Worm (Caenorhabditis elegans): ENCODE data around the gene F47B8.18.

F47B8.18 gene

DNA sequence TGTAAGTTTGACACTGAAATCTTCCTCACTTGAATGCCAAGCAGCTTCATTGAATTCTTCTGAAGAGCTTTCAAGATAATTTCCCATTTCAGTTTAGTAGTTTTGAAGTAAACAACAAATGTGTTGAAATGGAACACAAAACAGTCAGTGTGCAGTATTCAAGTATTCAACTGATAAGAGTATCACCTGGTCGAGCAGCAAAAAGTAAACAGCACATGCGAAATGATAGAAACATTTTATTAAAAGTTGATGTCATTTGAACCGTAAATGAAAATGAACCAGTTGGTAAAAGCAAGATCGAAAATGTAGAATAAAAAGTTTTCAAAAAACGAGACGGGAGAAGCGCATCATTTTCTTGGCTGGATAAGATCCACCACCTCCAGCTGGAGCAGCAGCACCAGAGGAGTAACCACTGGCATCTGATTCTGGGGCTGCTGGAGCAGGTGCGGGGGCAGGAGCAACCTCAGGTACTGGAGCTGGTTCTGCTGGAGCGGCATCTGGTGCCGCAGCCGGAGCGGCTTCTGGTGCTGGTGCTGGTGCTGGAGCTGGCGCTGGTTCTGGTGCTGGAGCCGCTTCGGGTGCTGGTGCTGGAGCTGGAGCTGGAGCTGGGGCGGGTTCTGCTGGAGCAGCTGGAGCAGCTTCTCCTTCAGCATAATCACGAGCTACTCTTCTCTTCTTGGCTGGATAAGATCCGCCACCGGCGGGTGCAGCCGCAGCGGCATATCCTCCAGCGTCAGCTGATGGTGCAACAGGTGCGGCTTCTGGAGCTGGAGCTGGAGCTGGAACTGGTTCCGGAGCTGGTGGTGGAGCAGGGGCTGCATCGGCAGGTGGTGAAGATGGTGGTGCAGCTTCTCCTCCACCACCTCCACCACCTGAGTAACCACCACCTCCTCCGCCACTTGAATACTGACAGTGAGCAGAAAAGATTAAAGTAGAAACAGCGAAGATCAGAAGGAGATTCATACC is at the start of gene F47B8.18, which contains the start of gene F47B8.4:
TSS of gene F47B8.18 (minus strand) at position 963 of the 966 bp plus-strand sequence.
TSS of gene F47B8.4 (minus strand) at position 172 of the 966 bp plus-strand sequence.
- peak; percentile 26 for TF ChIP-seq aly-1 (tag; optimal IDR thresholded peaks at IDR 0.05)
- TF ChIP-seq sea-1 (GFP tag; conservative IDR thresholded peaks at IDR 0.05), result no peak

DNA sequence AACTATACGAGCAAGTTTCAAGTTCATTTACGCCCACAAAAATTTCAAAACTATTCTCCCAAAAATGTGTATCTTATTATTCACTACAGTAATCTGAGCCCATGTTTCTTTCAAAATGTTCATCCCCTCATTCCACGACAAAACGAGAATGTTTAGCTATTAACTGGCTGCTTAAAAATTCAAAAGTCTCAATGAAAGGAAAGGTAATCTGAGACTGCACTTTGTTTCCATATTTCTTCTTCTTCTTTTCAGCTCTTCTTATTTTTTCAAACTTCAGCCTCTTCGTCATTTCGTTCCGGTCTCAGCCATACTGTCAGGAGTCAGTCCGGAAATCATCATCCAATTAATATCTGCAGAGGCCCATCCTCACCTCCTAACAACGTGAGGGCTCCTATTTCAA is 47.5 kb upstream of the F47B8.18 start, which contains the start of gene unc-39:
TSS of gene unc-39 (plus strand) at position 301 of the 400 bp plus-strand sequence.
- TF ChIP-seq tra-4 (tag; optimal IDR thresholded peaks at IDR 0.05) (no peak), aly-1 (tag; optimal IDR thresholded peaks at IDR 0.05) (no peak), tbx-37 (GFP tag; conservative IDR thresholded peaks at IDR 0.05) (no peak)

DNA sequence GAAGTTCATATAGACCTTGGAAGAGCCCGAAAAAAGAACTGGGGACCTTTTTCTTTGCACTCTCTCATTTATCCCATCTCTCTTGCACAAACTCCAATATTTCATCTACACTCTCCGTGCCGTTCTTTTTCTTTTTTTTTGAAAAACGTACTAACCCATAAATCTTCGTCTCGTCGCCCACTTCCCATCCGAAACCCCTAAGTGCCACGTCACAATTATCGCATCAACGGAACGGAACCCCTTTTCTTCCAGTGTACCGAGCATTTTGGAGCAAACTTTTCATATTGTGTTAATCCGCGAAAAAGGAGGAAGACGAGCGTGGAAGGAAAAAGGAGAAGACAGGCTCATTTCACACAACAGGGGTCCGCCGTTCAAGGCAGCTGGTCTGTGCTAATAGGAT is 44.1 kb upstream of the F47B8.18 start:
- TF ChIP-seq tbx-37 (GFP tag; conservative IDR thresholded peaks at IDR 0.05), result no peak

DNA sequence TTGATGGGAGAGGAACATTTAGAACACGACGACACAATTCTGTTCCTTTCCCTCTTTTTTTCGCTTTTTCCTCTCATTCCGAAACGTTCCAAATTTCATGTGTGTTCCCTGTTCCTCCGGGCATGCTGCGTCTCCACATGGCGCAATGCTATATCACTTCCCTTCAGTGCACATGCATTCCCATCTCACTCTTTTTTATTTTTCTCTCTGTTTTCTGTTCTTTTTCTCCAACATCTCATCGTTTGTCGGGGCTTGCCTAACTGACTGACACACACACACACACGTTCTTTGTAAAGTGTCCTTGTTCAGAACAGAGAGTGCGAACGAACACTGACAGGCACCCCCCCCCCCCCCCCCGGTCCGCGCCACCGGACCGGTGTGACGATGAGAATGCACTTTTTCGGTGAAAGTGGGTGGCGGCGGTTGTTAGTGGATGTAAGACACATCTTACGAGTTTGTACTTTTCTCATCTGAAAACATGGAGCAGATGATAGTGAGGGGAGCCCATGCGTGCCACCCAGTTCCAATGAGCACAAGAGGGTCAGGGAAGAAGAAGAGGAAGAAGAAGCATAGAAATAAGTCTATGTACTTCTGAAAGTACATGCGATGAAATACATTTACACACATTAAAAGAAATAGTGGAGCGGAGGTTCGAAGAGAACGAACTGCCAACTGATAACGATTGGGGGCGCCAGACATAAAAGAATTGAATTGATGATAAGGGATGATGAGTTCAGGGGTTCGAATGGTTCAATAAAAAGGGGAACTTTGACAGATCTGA is 43.2 kb upstream of the F47B8.18 start:
- TF ChIP-seq tbx-11 (GFP tag; IDR thresholded peaks at IDR 0.05) (no peak), ets-7 (tag; optimal IDR thresholded peaks at IDR 0.05) (no peak), hmg-4 (GFP tag; optimal IDR thresholded peaks at IDR 0.05) (no peak), pes-1 (GFP tag; IDR thresholded peaks at IDR 0.05) (no peak), flt-1 (GFP tag; IDR thresholded peaks at IDR 0.05) (no peak), aly-1 (tag; optimal IDR thresholded peaks at IDR 0.05) (no peak), hmbx-1 (tag; optimal IDR thresholded peaks at IDR 0.05) (no peak), tbx-37 (GFP tag; conservative IDR thresholded peaks at IDR 0.05) (no peak), ama-1 (optimal IDR thresholded peaks at IDR 0.05) (no peak)

DNA sequence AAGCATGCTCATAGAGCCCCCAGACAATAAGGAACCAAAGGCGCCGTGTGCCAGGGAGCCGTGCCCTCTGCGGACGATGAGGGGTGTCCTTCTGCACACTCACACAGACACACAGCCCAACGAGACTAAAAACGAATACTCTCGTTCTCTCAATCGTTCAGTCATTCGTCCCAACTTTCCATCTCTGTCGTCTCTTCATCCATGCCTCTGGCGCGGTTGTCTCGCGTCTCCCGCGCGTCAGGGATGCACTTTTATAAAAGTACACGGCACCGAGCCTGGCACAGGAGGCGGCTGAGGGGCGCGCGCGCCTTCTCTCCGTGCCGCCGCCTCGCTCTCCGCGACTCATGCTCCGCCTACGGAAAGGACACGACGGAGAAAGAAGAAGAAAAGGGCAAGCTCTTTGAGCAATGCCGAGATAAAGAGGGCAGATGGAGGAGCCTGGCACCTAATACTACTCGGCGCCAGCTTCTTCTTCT is 41.3 kb upstream of the F47B8.18 start:
- peak; percentile 16 for TF ChIP-seq aly-1 (tag; optimal IDR thresholded peaks at IDR 0.05)
- no peak for TF ChIP-seq scrt-1 (GFP tag; IDR thresholded peaks at IDR 0.05)

DNA sequence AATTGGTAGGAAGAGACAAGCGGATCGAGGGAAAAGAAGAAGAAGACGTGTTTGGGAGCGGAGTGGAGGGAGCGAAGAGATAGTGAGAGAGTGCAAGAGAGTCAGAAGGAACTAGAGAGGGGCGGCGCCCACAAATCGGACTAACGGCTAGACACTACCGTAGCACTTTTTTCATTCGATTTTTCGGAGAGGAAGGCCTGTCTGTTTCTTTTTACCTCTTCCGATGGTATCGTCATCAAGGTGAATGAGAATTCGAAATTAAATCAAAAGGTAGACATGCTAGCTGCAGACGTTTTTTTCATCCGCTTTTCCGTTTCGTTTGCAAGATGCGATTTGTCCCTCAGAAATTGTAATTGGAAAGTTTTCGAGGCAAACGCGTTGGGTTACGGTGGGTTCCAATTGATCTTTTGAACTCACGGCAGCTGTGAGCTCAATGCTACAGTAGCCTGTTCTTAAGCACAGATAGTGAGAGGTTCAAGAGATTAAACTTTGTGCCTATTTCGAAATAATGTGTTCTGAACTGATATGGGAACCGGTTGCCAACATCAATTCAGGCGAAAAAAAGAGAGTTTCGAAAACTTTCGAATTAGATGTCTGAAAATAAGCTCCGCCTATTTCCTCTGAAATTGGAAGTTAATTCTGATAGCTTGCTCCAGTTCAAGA is 39.5 kb upstream of the F47B8.18 start:
- no peak for TF ChIP-seq hmg-4 (GFP tag; optimal IDR thresholded peaks at IDR 0.05)
- no peak for TF ChIP-seq ceh-13 (GFP tag; optimal IDR thresholded peaks at IDR 0.05)
- no peak for TF ChIP-seq F13C5.2 (tag; optimal IDR thresholded peaks at IDR 0.05)
- no peak for TF ChIP-seq ceh-36 (tag; optimal IDR thresholded peaks at IDR 0.05)
- TF ChIP-seq sea-1 (GFP tag; conservative IDR thresholded peaks at IDR 0.05), result no peak
- no peak for TF ChIP-seq flt-1 (GFP tag; IDR thresholded peaks at IDR 0.05)
- TF ChIP-seq tbx-11 (GFP tag; IDR thresholded peaks at IDR 0.05), result no peak
- no peak for TF ChIP-seq tbx-37 (GFP tag; conservative IDR thresholded peaks at IDR 0.05)
- no peak for TF ChIP-seq B0310.2 (tag; optimal IDR thresholded peaks at IDR 0.05)
- no peak for TF ChIP-seq hnd-1 (tag; optimal IDR thresholded peaks at IDR 0.05)

DNA sequence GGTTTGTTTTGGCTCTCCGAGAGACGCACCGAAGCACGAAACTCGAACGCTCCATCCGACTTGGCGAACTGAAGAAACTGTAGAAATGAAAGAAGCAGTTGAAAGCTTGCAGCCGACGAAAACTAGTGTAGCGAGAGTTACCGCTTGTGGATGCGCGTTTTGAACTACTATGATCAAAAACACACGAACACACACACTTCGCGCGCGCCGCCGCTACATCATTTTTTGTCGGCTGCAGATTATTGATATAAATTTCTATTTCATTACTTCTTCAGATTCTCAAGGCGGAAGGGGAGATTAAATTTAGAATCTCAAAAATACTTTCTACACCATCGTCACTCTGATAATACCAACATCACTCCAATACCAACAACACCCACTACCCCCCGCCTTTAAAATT is 36.7 kb upstream of the F47B8.18 start:
- TF ChIP-seq scrt-1 (GFP tag; IDR thresholded peaks at IDR 0.05), result no peak
- no peak for TF ChIP-seq tra-4 (tag; optimal IDR thresholded peaks at IDR 0.05)
- TF ChIP-seq ets-7 (tag; optimal IDR thresholded peaks at IDR 0.05), result no peak
- TF ChIP-seq sea-1 (GFP tag; conservative IDR thresholded peaks at IDR 0.05), result no peak
- no peak for TF ChIP-seq F13C5.2 (tag; optimal IDR thresholded peaks at IDR 0.05)
- TF ChIP-seq hnd-1 (tag; optimal IDR thresholded peaks at IDR 0.05), result no peak
- no peak for TF ChIP-seq pes-1 (GFP tag; IDR thresholded peaks at IDR 0.05)
- TF ChIP-seq aly-1 (tag; optimal IDR thresholded peaks at IDR 0.05), result no peak
- no peak for TF ChIP-seq hmbx-1 (tag; optimal IDR thresholded peaks at IDR 0.05)
- TF ChIP-seq ama-1 (optimal IDR thresholded peaks at IDR 0.05), result no peak
- TF ChIP-seq ceh-36 (tag; optimal IDR thresholded peaks at IDR 0.05), result no peak
- no peak for TF ChIP-seq tbx-11 (GFP tag; IDR thresholded peaks at IDR 0.05)
- TF ChIP-seq B0310.2 (tag; optimal IDR thresholded peaks at IDR 0.05), result no peak
- no peak for TF ChIP-seq hmg-4 (GFP tag; optimal IDR thresholded peaks at IDR 0.05)
- TF ChIP-seq tbx-37 (GFP tag; conservative IDR thresholded peaks at IDR 0.05), result no peak
- TF ChIP-seq ceh-13 (GFP tag; optimal IDR thresholded peaks at IDR 0.05), result no peak
- TF ChIP-seq flt-1 (GFP tag; IDR thresholded peaks at IDR 0.05), result no peak

DNA sequence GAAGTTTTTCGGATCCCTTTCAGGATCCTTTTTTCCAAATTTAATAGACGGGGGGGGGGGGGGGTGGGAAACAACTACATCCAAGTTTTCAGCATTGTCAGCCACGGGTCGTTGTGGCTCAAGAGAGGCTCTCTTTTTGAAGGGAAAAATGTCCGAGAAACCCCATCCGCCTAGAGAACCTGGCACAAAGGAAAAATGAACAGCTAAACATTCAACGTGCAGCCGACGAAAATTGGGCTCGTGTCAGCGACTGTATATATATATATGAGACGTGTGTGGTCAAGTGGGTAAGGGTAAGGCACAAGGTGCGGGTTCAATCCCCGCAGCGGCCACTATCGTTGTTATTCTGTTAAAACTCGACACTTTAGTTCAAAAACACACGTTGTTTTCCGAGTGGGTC is 33.3 kb upstream of the F47B8.18 start, which contains the start of gene Y49A3A.4:
TSS of gene Y49A3A.4 (minus strand) at position 314 of the 400 bp plus-strand sequence.
- TF ChIP-seq ets-7 (tag; optimal IDR thresholded peaks at IDR 0.05) (no peak), hnd-1 (tag; optimal IDR thresholded peaks at IDR 0.05) (no peak), flt-1 (GFP tag; IDR thresholded peaks at IDR 0.05) (no peak), pes-1 (GFP tag; IDR thresholded peaks at IDR 0.05) (no peak), tbx-11 (GFP tag; IDR thresholded peaks at IDR 0.05) (no peak), F13C5.2 (tag; optimal IDR thresholded peaks at IDR 0.05) (no peak), hmg-4 (GFP tag; optimal IDR thresholded peaks at IDR 0.05) (no peak), aly-1 (tag; optimal IDR thresholded peaks at IDR 0.05) (no peak)

Data from whole organism, early embryonic.